Worm (Caenorhabditis elegans) whole organism, L4 larva: ENCODE results near the gene T09A12.8.

ENCODE experiments used
- F26F4.8 ChIP-seq: fragments of 200-800 bp; sonication (Bioruptor generic); conservative IDR thresholded peaks from 2 replicates; pipeline ENCODE4 v1.3.6; 2022; ENCODE audit warnings: missing genetic modification characterization, missing compliant biosample characterization
- T26A8.4 ChIP-seq: fragments of 200-800 bp; sonication (Bioruptor generic); IDR thresholded peaks from 2 replicates; pipeline ENCODE4 v1.3.6; 2022; ENCODE audit warnings: missing genetic modification characterization, missing compliant biosample characterization
- Y105C5A.15 ChIP-seq: fragments of 200-800 bp; sonication (Bioruptor generic); IDR thresholded peaks from 2 replicates; pipeline ENCODE4 v1.3.6; 2022; ENCODE audit warnings: missing genetic modification characterization, missing compliant biosample characterization
- Y48G9A.11 ChIP-seq: fragments of 200-800 bp; sonication (Bioruptor generic); IDR thresholded peaks from 2 replicates; pipeline ENCODE4 v1.3.6; 2022; ENCODE audit warnings: missing genetic modification reagents, missing genetic modification characterization, missing compliant biosample characterization
- Y5F2A.4 ChIP-seq: fragments of 200-800 bp; sonication (Bioruptor generic); optimal IDR thresholded peaks from 2 replicates; lab custom pipeline; 2018; ENCODE audit warnings: mild to moderate bottlenecking, missing genetic modification characterization, missing compliant biosample characterization
- Y75B8A.6 ChIP-seq: fragments of 200-800 bp; sonication (Bioruptor generic); IDR thresholded peaks from 2 replicates; pipeline ENCODE4 v1.3.6; 2022; ENCODE audit warnings: missing genetic modification reagents, missing genetic modification characterization, missing compliant biosample characterization
- ZK337.2 ChIP-seq: fragments of 200-800 bp; sonication (Bioruptor generic); IDR thresholded peaks from 2 replicates; pipeline ENCODE4 v1.3.6; 2022; ENCODE audit warnings: missing genetic modification reagents, missing genetic modification characterization, missing compliant biosample characterization
- aly-2 ChIP-seq: sonication (generic microtip); optimal IDR thresholded peaks from 2 replicates; lab custom pipeline; 2018; ENCODE audit warnings: missing biosample characterization, missing genetic modification characterization
- attf-4 ChIP-seq: sonication (generic microtip); optimal IDR thresholded peaks from 3 replicates; lab custom pipeline; 2017; ENCODE audit warnings: missing biosample characterization, missing genetic modification characterization
- ceh-20 ChIP-seq: fragments of 200-800 bp; sonication (Bioruptor generic); IDR thresholded peaks from 2 replicates; pipeline ENCODE4 v1.3.6; 2022; ENCODE audit warnings: missing genetic modification reagents, missing genetic modification characterization, missing compliant biosample characterization
- ceh-62 ChIP-seq: sonication (generic microtip); optimal IDR thresholded peaks from 2 replicates; lab custom pipeline; 2017; ENCODE audit warnings: missing biosample characterization, missing genetic modification characterization
- ceh-82 ChIP-seq: sonication (generic microtip); optimal IDR thresholded peaks from 2 replicates; lab custom pipeline; 2017; ENCODE audit warnings: missing biosample characterization, missing genetic modification characterization
- cey-2 ChIP-seq: sonication (generic microtip); optimal IDR thresholded peaks from 3 replicates; lab custom pipeline; 2017; ENCODE audit warnings: missing genetic modification characterization, mild to moderate bottlenecking, missing compliant biosample characterization, antibody characterized with exemption, borderline replicate concordance; ENCODE audit not compliant: insufficient read depth
- daf-12 ChIP-seq: fragments of 150-350 bp; optimal IDR thresholded peaks from 2 replicates; lab custom pipeline; 2014; ENCODE audit warnings: missing biosample characterization, missing genetic modification reagents, missing genetic modification characterization
- daf-16 ChIP-seq, 3 experiments: sonication (generic microtip); optimal IDR thresholded peaks; 2 replicates each; lab custom pipeline; 2016 to 2017; ENCODE audit warnings: missing genetic modification characterization in 3 of 3, missing genetic modification reagents in 3 of 3, mild to moderate bottlenecking in 2 of 3, missing compliant biosample characterization in 2 of 3, missing biosample characterization in 1 of 3, moderate library complexity in 1 of 3
- daf-8 ChIP-seq: fragments of 200-800 bp; sonication (Bioruptor generic); IDR thresholded peaks from 2 replicates; pipeline ENCODE4 v1.3.6; 2022; ENCODE audit warnings: missing genetic modification characterization, missing compliant biosample characterization
- dmd-9 ChIP-seq: fragments of 200-800 bp; sonication (Bioruptor generic); IDR thresholded peaks from 2 replicates; pipeline ENCODE4 v1.3.6; 2022; ENCODE audit warnings: missing genetic modification reagents, missing genetic modification characterization, missing compliant biosample characterization
- fkh-10 ChIP-seq: fragments of 150-350 bp; optimal IDR thresholded peaks from 2 replicates; lab custom pipeline; 2014; ENCODE audit warnings: missing biosample characterization, missing genetic modification reagents, missing genetic modification characterization
- fos-1 ChIP-seq: fragments of 150-350 bp; optimal IDR thresholded peaks from 2 replicates; lab custom pipeline; 2014; ENCODE audit warnings: missing biosample characterization, missing genetic modification characterization
- gei-8 ChIP-seq: fragments of 200-800 bp; sonication (Bioruptor generic); optimal IDR thresholded peaks from 2 replicates; lab custom pipeline; 2018; ENCODE audit warnings: mild to moderate bottlenecking, missing genetic modification characterization, missing compliant biosample characterization
- hlh-11 ChIP-seq: fragments of 200-800 bp; sonication (Bioruptor generic); optimal IDR thresholded peaks from 2 replicates; lab custom pipeline; 2018; ENCODE audit warnings: mild to moderate bottlenecking, missing genetic modification characterization, missing compliant biosample characterization
- hlh-30 ChIP-seq: sonication (generic microtip); optimal IDR thresholded peaks from 2 replicates; lab custom pipeline; 2017; ENCODE audit warnings: antibody characterized with exemption, mild to moderate bottlenecking, missing genetic modification characterization, missing compliant biosample characterization; ENCODE audit not compliant: insufficient read depth
- hmg-1.1 ChIP-seq: fragments of 200-800 bp; sonication (Bioruptor generic); IDR thresholded peaks from 2 replicates; pipeline ENCODE4 v1.3.6; 2022; ENCODE audit warnings: missing genetic modification reagents, missing genetic modification characterization, missing compliant biosample characterization
- jun-1 ChIP-seq: fragments of 150-350 bp; optimal IDR thresholded peaks from 2 replicates; lab custom pipeline; 2014; ENCODE audit warnings: missing biosample characterization, missing genetic modification reagents, missing genetic modification characterization
- lin-1 ChIP-seq: fragments of 200-800 bp; sonication (Bioruptor generic); IDR thresholded peaks from 2 replicates; pipeline ENCODE4 v1.3.6; 2022; ENCODE audit warnings: missing genetic modification reagents, missing genetic modification characterization, missing compliant biosample characterization
- madf-5 ChIP-seq, 2 experiments: fragments of 200-800 bp; sonication (Bioruptor generic); IDR thresholded peaks; 2 replicates each; pipeline ENCODE4 v1.3.6; 2022; ENCODE audit warnings: missing compliant biosample characterization in 2 of 2, missing genetic modification characterization in 2 of 2
- mep-1 ChIP-seq: fragments of 150-350 bp; sonication (generic microtip); optimal IDR thresholded peaks from 3 replicates; lab custom pipeline; 2014; ENCODE audit warnings: missing biosample characterization, missing genetic modification characterization
- mes-2 ChIP-seq: sonication (generic microtip); optimal IDR thresholded peaks from 2 replicates; lab custom pipeline; 2016; ENCODE audit warnings: missing genotype, mild to moderate bottlenecking, missing genetic modification characterization, missing compliant biosample characterization; ENCODE audit not compliant: poor library complexity, severe bottlenecking
- mxl-3 ChIP-seq: fragments of 200-800 bp; sonication (Bioruptor generic); optimal IDR thresholded peaks from 2 replicates; lab custom pipeline; 2018; ENCODE audit warnings: mild to moderate bottlenecking, missing genetic modification characterization, missing compliant biosample characterization
- nhr-102 ChIP-seq: sonication (generic microtip); optimal IDR thresholded peaks from 2 replicates; lab custom pipeline; 2016; ENCODE audit warnings: mild to moderate bottlenecking, missing genetic modification characterization, moderate library complexity, missing compliant biosample characterization
- nhr-111 ChIP-seq: fragments of 200-800 bp; sonication (Bioruptor generic); optimal IDR thresholded peaks from 2 replicates; lab custom pipeline; 2018; ENCODE audit warnings: mild to moderate bottlenecking, missing genetic modification characterization, missing compliant biosample characterization
- nhr-28 ChIP-seq: fragments of 150-350 bp; optimal IDR thresholded peaks from 2 replicates; lab custom pipeline; 2014; ENCODE audit warnings: missing biosample characterization, missing genetic modification characterization
- nhr-41 ChIP-seq: fragments of 200-800 bp; sonication (Bioruptor generic); IDR thresholded peaks from 2 replicates; pipeline ENCODE4 v1.3.6; 2022; ENCODE audit warnings: missing genetic modification reagents, missing genetic modification characterization, missing compliant biosample characterization
- nhr-76 ChIP-seq: fragments of 150-350 bp; optimal IDR thresholded peaks from 2 replicates; lab custom pipeline; 2014; ENCODE audit warnings: missing biosample characterization, missing genetic modification characterization
- nhr-77 ChIP-seq: fragments of 150-350 bp; optimal IDR thresholded peaks from 2 replicates; lab custom pipeline; 2014; ENCODE audit warnings: missing biosample characterization, missing genetic modification characterization
- php-3 ChIP-seq: fragments of 200-800 bp; sonication (Bioruptor generic); IDR thresholded peaks from 2 replicates; pipeline ENCODE4 v1.3.6; 2022; ENCODE audit warnings: missing genetic modification reagents, missing genetic modification characterization, missing compliant biosample characterization
- set-16 ChIP-seq: fragments of 200-800 bp; sonication (Bioruptor generic); IDR thresholded peaks from 2 replicates; pipeline ENCODE4 v1.3.6; 2022; ENCODE audit warnings: missing genetic modification reagents, missing genetic modification characterization, missing compliant biosample characterization
- skn-1 ChIP-seq: fragments of 150-350 bp; optimal IDR thresholded peaks from 2 replicates; lab custom pipeline; 2014; ENCODE audit warnings: missing biosample characterization, missing genetic modification characterization
- snpc-4 ChIP-seq: fragments of 150-350 bp; optimal IDR thresholded peaks from 2 replicates; lab custom pipeline; 2014; ENCODE audit warnings: missing biosample characterization, missing genetic modification characterization
- spr-1 ChIP-seq: sonication (generic microtip); optimal IDR thresholded peaks from 2 replicates; lab custom pipeline; 2016; ENCODE audit warnings: mild to moderate bottlenecking, missing genetic modification characterization, missing compliant biosample characterization
- spr-3 ChIP-seq: fragments of 200-800 bp; sonication (Bioruptor generic); optimal IDR thresholded peaks from 2 replicates; lab custom pipeline; 2018; ENCODE audit warnings: mild to moderate bottlenecking, missing genetic modification characterization, missing compliant biosample characterization
- tra-1 ChIP-seq: fragments of 200-800 bp; sonication (Bioruptor generic); IDR thresholded peaks from 2 replicates; pipeline ENCODE4 v1.3.6; 2022; ENCODE audit warnings: missing genetic modification reagents, missing genetic modification characterization, missing compliant biosample characterization
- vab-7 ChIP-seq: fragments of 200-800 bp; sonication (Bioruptor generic); IDR thresholded peaks from 2 replicates; pipeline ENCODE4 v1.3.6; 2022; ENCODE audit warnings: missing genetic modification reagents, missing genetic modification characterization, missing compliant biosample characterization
- zip-11 ChIP-seq: fragments of 200-800 bp; sonication (Bioruptor generic); IDR thresholded peaks from 2 replicates; pipeline ENCODE4 v1.3.6; 2022; ENCODE audit warnings: missing genetic modification characterization, missing compliant biosample characterization
- zip-2 ChIP-seq: fragments of 150-350 bp; optimal IDR thresholded peaks from 2 replicates; lab custom pipeline; 2014; ENCODE audit warnings: missing biosample characterization, missing genetic modification characterization
- ztf-11 ChIP-seq: fragments of 150-350 bp; optimal IDR thresholded peaks from 2 replicates; lab custom pipeline; 2014; ENCODE audit warnings: missing biosample characterization, missing genetic modification characterization

Gene T09A12.8

DNA sequence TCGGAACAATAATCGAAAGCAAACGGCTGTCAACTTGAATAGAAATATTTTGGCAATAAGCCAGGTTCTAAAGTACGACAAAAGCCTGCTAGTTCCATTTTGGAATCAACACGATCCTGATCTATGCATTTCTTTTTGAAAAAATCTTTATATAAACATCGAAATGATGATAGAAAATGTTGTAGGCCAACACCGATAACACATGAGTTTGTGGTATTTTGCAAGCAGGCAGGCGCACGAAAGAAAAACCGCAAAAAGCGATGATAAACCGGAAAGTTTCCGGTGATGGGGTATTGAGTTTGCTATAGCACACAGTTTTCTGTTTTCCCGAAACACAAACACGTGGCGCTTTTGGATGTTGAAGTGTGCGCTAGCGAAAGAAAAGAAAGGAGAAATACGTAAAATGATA lies 9.4 kb downstream of the T09A12.8 start (continued):
- TF ChIP-seq hmg-1.1 (GFP tag; lab: Robert Waterston, UW) (no peak), fos-1 (tag; lab: Kevin White, UChicago) (no peak), nhr-111 (GFP tag; lab: Kevin White, UChicago) (no peak), aly-2 (tag; lab: Kevin White, UChicago) (no peak), ceh-82 (tag; lab: Kevin White, UChicago) (no peak), mep-1 (tag; lab: Kevin White, UChicago) (no peak), daf-16 (GFP tag; optimal IDR thresholded peaks at IDR 0.05; lab: Kevin White, UChicago) (no peak), daf-16 (tag; optimal IDR thresholded peaks at IDR 0.05; lab: Kevin White, UChicago) (peak; percentile 58), Y75B8A.6 (no peak), Y5F2A.4 (GFP tag; lab: Kevin White, UChicago) (no peak), madf-5 (GFP tag; IDR thresholded peaks at IDR 0.05; lab: Robert Waterston, UW) (no peak), mxl-3 (GFP tag; lab: Kevin White, UChicago) (peak; percentile 51), zip-2 (tag; lab: Kevin White, UChicago) (no peak), spr-3 (GFP tag; lab: Kevin White, UChicago) (no peak), hlh-30 (tag; lab: Kevin White, UChicago) (peak; percentile 67), lin-1 (GFP tag; lab: Robert Waterston, UW) (no peak), snpc-4 (tag; lab: Kevin White, UChicago) (no peak), nhr-28 (tag; lab: Kevin White, UChicago) (peak; percentile 84), F26F4.8 (GFP tag; lab: Robert Waterston, UW) (no peak), zip-11 (GFP tag; lab: Robert Waterston, UW) (no peak), daf-12 (tag; lab: Kevin White, UChicago) (no peak), php-3 (GFP tag; lab: Robert Waterston, UW) (no peak), tra-1 (GFP tag; lab: Robert Waterston, UW) (no peak), hlh-11 (tag; lab: Kevin White, UChicago) (peak; percentile 43), attf-4 (no peak), Y48G9A.11 (GFP tag; lab: Robert Waterston, UW) (no peak), ceh-20 (no peak)
- TF ChIP-seq, all 104 proteins: peak for 11

DNA sequence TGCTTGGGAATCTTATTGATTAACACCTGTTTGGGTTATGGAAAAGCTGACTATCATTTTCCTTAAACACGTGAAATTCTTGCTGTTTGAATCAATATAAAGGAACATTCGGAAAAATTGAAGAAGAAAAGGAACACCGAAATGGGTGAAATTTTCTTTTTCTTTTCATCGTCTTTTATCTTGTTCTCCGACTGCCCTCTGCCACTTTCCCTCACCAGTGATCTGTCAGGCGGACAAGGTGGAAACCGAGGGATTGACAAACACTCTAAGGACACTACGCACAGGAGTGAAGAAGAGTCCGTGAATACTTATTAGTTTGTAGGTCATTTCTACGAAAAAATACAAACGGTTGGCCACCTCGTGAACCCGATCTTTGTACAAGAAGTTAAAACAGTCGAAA lies 10.2 kb downstream of the T09A12.8 start:
- peak; percentile 17 for TF ChIP-seq hlh-30 (tag; lab: Kevin White, UChicago)
- TF ChIP-seq daf-8 (GFP tag; lab: Robert Waterston, UW): no peak
- no peak for TF ChIP-seq F26F4.8 (GFP tag; lab: Robert Waterston, UW)
- TF ChIP-seq daf-16 (GFP tag; optimal IDR thresholded peaks at IDR 0.05; lab: Kevin White, UChicago): no peak
- TF ChIP-seq daf-16 (tag; optimal IDR thresholded peaks at IDR 0.05; lab: Kevin White, UChicago): no peak
- TF ChIP-seq hlh-11 (tag; lab: Kevin White, UChicago): peak; percentile 9

DNA sequence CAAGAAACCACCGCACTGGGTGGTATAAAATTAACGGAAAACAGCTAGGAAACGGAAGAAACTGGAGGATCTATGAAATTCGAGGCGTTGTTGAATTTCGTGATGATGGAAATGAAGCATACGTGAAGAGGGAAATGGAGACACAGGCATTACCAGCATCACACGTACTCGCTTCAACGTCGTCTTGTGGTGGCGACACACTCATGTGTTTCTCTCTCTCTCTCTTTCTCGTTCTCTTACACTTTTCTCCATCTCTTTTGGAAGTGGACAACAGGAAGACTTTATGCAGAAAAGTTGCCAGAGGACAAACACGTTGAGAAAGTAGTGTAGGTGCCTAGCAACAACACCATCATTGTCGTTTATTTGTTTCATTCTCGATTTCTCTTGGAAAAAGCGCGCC lies 11.1 kb downstream of the T09A12.8 start:
- no peak for TF ChIP-seq daf-16 (GFP tag; optimal IDR thresholded peaks at IDR 0.05; lab: Kevin White, UChicago)
- TF ChIP-seq daf-16 (tag; optimal IDR thresholded peaks at IDR 0.05; lab: Kevin White, UChicago): peak; percentile 13
- TF ChIP-seq mes-2: no peak
- peak; percentile 25 for TF ChIP-seq hlh-11 (tag; lab: Kevin White, UChicago)
- TF ChIP-seq cey-2: no peak
- no peak for TF ChIP-seq ZK337.2 (GFP tag; lab: Robert Waterston, UW)
- TF ChIP-seq dmd-9 (GFP tag; lab: Robert Waterston, UW): no peak
- peak; percentile 41 for TF ChIP-seq nhr-28 (tag; lab: Kevin White, UChicago)
- no peak for TF ChIP-seq vab-7
- no peak for TF ChIP-seq Y5F2A.4 (GFP tag; lab: Kevin White, UChicago)
- TF ChIP-seq T26A8.4 (GFP tag; lab: Robert Waterston, UW): no peak
- no peak for TF ChIP-seq ceh-62 (tag; lab: Kevin White, UChicago)
- TF ChIP-seq nhr-77 (tag; lab: Kevin White, UChicago): peak; percentile 19
- no peak for TF ChIP-seq nhr-41 (GFP tag; lab: Robert Waterston, UW)
- no peak for TF ChIP-seq zip-2 (tag; lab: Kevin White, UChicago)
- TF ChIP-seq zip-11 (GFP tag; lab: Robert Waterston, UW): no peak
- TF ChIP-seq skn-1: no peak
- no peak for TF ChIP-seq jun-1 (tag; lab: Kevin White, UChicago)
- TF ChIP-seq ztf-11 (tag; lab: Kevin White, UChicago): no peak
- TF ChIP-seq spr-1 (tag; lab: Kevin White, UChicago): no peak
- TF ChIP-seq Y105C5A.15 (GFP tag; lab: Robert Waterston, UW): no peak
- TF ChIP-seq gei-8 (GFP tag; lab: Kevin White, UChicago): no peak
- TF ChIP-seq hmg-1.1 (GFP tag; lab: Robert Waterston, UW): 0 out of 2 replicates have a peak, but pooled peaks have one; percentile 15
- no peak for TF ChIP-seq nhr-76 (tag; lab: Kevin White, UChicago)
- no peak for TF ChIP-seq set-16 (GFP tag; lab: Robert Waterston, UW)
- TF ChIP-seq fkh-10: no peak
- no peak for TF ChIP-seq nhr-102 (tag; lab: Kevin White, UChicago)
